Worm (Caenorhabditis elegans): ENCODE data around the gene Y69A2AR.51.

Gene Y69A2AR.51

ce11 chrIV:2572107-2572506 lies at the start of gene Y69A2AR.51:
Gene Y69A2AR.51 (plus strand): TSS chrIV:2572407.
- TF ChIP-seq ceh-34 (tag; optimal IDR thresholded peaks at IDR 0.05) (no peak), tbx-7 (tag; optimal IDR thresholded peaks at IDR 0.05) (no peak), tbx-2 (tag; optimal IDR thresholded peaks at IDR 0.05) (no peak), pag-3 (tag; optimal IDR thresholded peaks at IDR 0.05; ENCODE audit: borderline replicate concordance) (no peak), ztf-16 (tag; optimal IDR thresholded peaks at IDR 0.05) (no peak), elt-2 (tag; optimal IDR thresholded peaks at IDR 0.05) (no peak), pha-2 (tag; optimal IDR thresholded peaks at IDR 0.05) (no peak), lin-11 (tag; optimal IDR thresholded peaks at IDR 0.05) (no peak), pqm-1 (tag; optimal IDR thresholded peaks at IDR 0.05) (no peak), ceh-9 (tag; optimal IDR thresholded peaks at IDR 0.05) (no peak), unc-3 (GFP tag; conservative IDR thresholded peaks at IDR 0.05) (no peak), unc-3 (tag; optimal IDR thresholded peaks at IDR 0.05) (no peak), ceh-24 (tag; optimal IDR thresholded peaks at IDR 0.05) (no peak), sox-2 (GFP tag; IDR thresholded peaks at IDR 0.05) (no peak), nfya-1 (tag; optimal IDR thresholded peaks at IDR 0.05) (no peak), pat-9 (tag; optimal IDR thresholded peaks at IDR 0.05) (no peak), F13H6.1 (tag; optimal IDR thresholded peaks at IDR 0.05) (no peak), ceh-45 (GFP tag; IDR thresholded peaks at IDR 0.05) (no peak), fax-1 (tag; optimal IDR thresholded peaks at IDR 0.05) (no peak), unc-42 (tag; optimal IDR thresholded peaks at IDR 0.05) (no peak), ceh-18 (tag; optimal IDR thresholded peaks at IDR 0.05) (no peak)

ce11 chrIV:2526836-2527235 lies 45.4 kb upstream of the Y69A2AR.51 start:
- TF ChIP-seq ets-4 (tag; optimal IDR thresholded peaks at IDR 0.05) (no peak), ceh-48 (tag; optimal IDR thresholded peaks at IDR 0.05) (peak; percentile 35)

- no peak for TF ChIP-seq dve-1 (tag; optimal IDR thresholded peaks at IDR 0.05)
- TF ChIP-seq ahr-1 (tag; optimal IDR thresholded peaks at IDR 0.05): no peak
- TF ChIP-seq ama-1 (optimal IDR thresholded peaks at IDR 0.05): no peak
- no peak for TF ChIP-seq ceh-6 (GFP tag; optimal IDR thresholded peaks at IDR 0.05)
- no peak for TF ChIP-seq C08G9.2 (tag; optimal IDR thresholded peaks at IDR 0.05)
- TF ChIP-seq elt-2 (tag; optimal IDR thresholded peaks at IDR 0.05): no peak
- TF ChIP-seq sox-2 (GFP tag; IDR thresholded peaks at IDR 0.05): no peak
- no peak for TF ChIP-seq nfya-1 (tag; optimal IDR thresholded peaks at IDR 0.05)
- TF ChIP-seq hlh-15 (tag; optimal IDR thresholded peaks at IDR 0.05): no peak
- TF ChIP-seq T23F11.4 (GFP tag; optimal IDR thresholded peaks at IDR 0.05): no peak
- no peak for TF ChIP-seq ceh-9 (tag; optimal IDR thresholded peaks at IDR 0.05)
- no peak for TF ChIP-seq ceh-34 (tag; optimal IDR thresholded peaks at IDR 0.05)
- TF ChIP-seq ceh-31 (tag; optimal IDR thresholded peaks at IDR 0.05): no peak
- no peak for TF ChIP-seq ceh-30 (tag; optimal IDR thresholded peaks at IDR 0.05)
- TF ChIP-seq pros-1 (tag; optimal IDR thresholded peaks at IDR 0.05): no peak
Observed at ce11 chrIV:2529281-2529680, 42.9 kb upstream of the Y69A2AR.51 start.

- TF ChIP-seq ceh-48 (tag; optimal IDR thresholded peaks at IDR 0.05) (peak; percentile 6), unc-3 (GFP tag; conservative IDR thresholded peaks at IDR 0.05) (no peak), unc-3 (tag; optimal IDR thresholded peaks at IDR 0.05) (no peak)
Observed at ce11 chrIV:2530285-2530684, 41.9 kb upstream of the Y69A2AR.51 start.

ce11 chrIV:2537741-2538140 lies 34.5 kb upstream of the Y69A2AR.51 start:
- TF ChIP-seq unc-42 (tag; optimal IDR thresholded peaks at IDR 0.05) (peak; percentile 87), ref-2 (tag; optimal IDR thresholded peaks at IDR 0.05) (no peak), hlh-15 (tag; optimal IDR thresholded peaks at IDR 0.05) (no peak)

ce11 chrIV:2542001-2542400 lies 30.2 kb upstream of the Y69A2AR.51 start, which contains the start of gene sprr-3:
Gene sprr-3 (plus strand): TSS chrIV:2542301.
- TF ChIP-seq syd-9 (tag; optimal IDR thresholded peaks at IDR 0.05): no peak
- no peak for TF ChIP-seq ceh-30 (tag; optimal IDR thresholded peaks at IDR 0.05)
- no peak for TF ChIP-seq C08G9.2 (tag; optimal IDR thresholded peaks at IDR 0.05)
- no peak for TF ChIP-seq ahr-1 (tag; optimal IDR thresholded peaks at IDR 0.05)
- TF ChIP-seq ceh-48 (tag; optimal IDR thresholded peaks at IDR 0.05): no peak
- TF ChIP-seq lin-11 (tag; optimal IDR thresholded peaks at IDR 0.05): no peak
- TF ChIP-seq hlh-6 (tag; optimal IDR thresholded peaks at IDR 0.05): no peak
- TF ChIP-seq unc-42 (tag; optimal IDR thresholded peaks at IDR 0.05): no peak
- no peak for TF ChIP-seq zip-5 (tag; optimal IDR thresholded peaks at IDR 0.05)
- no peak for TF ChIP-seq F13H6.1 (tag; optimal IDR thresholded peaks at IDR 0.05)
- no peak for TF ChIP-seq pha-2 (tag; optimal IDR thresholded peaks at IDR 0.05)
- no peak for TF ChIP-seq pqm-1 (tag; optimal IDR thresholded peaks at IDR 0.05)
- no peak for TF ChIP-seq unc-55 (GFP tag; optimal IDR thresholded peaks at IDR 0.05)
- TF ChIP-seq pax-1 (tag; optimal IDR thresholded peaks at IDR 0.05): no peak
- TF ChIP-seq che-1 (tag; optimal IDR thresholded peaks at IDR 0.05): no peak
- TF ChIP-seq nhr-232 (tag; optimal IDR thresholded peaks at IDR 0.05): no peak
- no peak for TF ChIP-seq pat-9 (tag; optimal IDR thresholded peaks at IDR 0.05)
- no peak for TF ChIP-seq K02D7.2 (tag; optimal IDR thresholded peaks at IDR 0.05)

All from whole organism, late embryonic.